Worm (Caenorhabditis elegans) whole organism, late embryonic: ENCODE results near the gene dyn-1.

Experiments used
- C08G9.2 ChIP-seq: sonication (generic microtip); optimal IDR thresholded peaks from 2 replicates; lab custom pipeline; 2016; ENCODE audit warnings: mild to moderate bottlenecking, missing genetic modification characterization, moderate library complexity, missing compliant biosample characterization
- K02D7.2 ChIP-seq: sonication (generic microtip); optimal IDR thresholded peaks from 2 replicates; lab custom pipeline; 2017; ENCODE audit warnings: mild to moderate bottlenecking, missing genetic modification characterization, missing compliant biosample characterization
- K09A11.1 ChIP-seq: sonication (generic microtip); optimal IDR thresholded peaks from 2 replicates; lab custom pipeline; 2017; ENCODE audit warnings: antibody characterized with exemption, mild to moderate bottlenecking, missing genetic modification characterization, missing compliant biosample characterization; ENCODE audit not compliant: insufficient read depth
- T23F11.4 ChIP-seq: fragments of 200-800 bp; sonication (Bioruptor generic); optimal IDR thresholded peaks from 2 replicates; lab custom pipeline; 2018; ENCODE audit warnings: mild to moderate bottlenecking, missing genetic modification characterization, missing compliant biosample characterization
- ama-1 ChIP-seq: fragments of 150-350 bp; optimal IDR thresholded peaks from 2 replicates; lab custom pipeline; 2014
- ceh-19 ChIP-seq: fragments of 200-800 bp; sonication (Bioruptor generic); optimal IDR thresholded peaks from 2 replicates; lab custom pipeline; 2018; ENCODE audit warnings: mild to moderate bottlenecking, missing genetic modification characterization, missing compliant biosample characterization
- ceh-24 ChIP-seq: sonication (generic microtip); optimal IDR thresholded peaks from 2 replicates; lab custom pipeline; 2016; ENCODE audit warnings: mild to moderate bottlenecking, missing genetic modification characterization, missing compliant biosample characterization
- ceh-30 ChIP-seq: fragments of 150-350 bp; optimal IDR thresholded peaks from 2 replicates; lab custom pipeline; 2014; ENCODE audit warnings: missing biosample characterization, missing genetic modification characterization
- ceh-31 ChIP-seq: sonication (generic microtip); optimal IDR thresholded peaks from 2 replicates; lab custom pipeline; 2016; ENCODE audit warnings: missing genetic modification characterization, missing compliant biosample characterization
- ceh-48 ChIP-seq: sonication (generic microtip); optimal IDR thresholded peaks from 2 replicates; lab custom pipeline; 2016; ENCODE audit warnings: missing genetic modification characterization, inconsistent platforms, missing compliant biosample characterization
- ceh-6 ChIP-seq: fragments of 200-800 bp; sonication (Bioruptor generic); optimal IDR thresholded peaks from 2 replicates; lab custom pipeline; 2018; ENCODE audit warnings: mild to moderate bottlenecking, missing genetic modification characterization, missing compliant biosample characterization
- dmd-4 ChIP-seq: sonication (generic microtip); optimal IDR thresholded peaks from 2 replicates; lab custom pipeline; 2016; ENCODE audit warnings: borderline replicate concordance, missing genetic modification characterization, missing compliant biosample characterization
- dve-1 ChIP-seq: sonication (generic microtip); optimal IDR thresholded peaks from 2 replicates; lab custom pipeline; 2017; ENCODE audit warnings: antibody characterized with exemption, mild to moderate bottlenecking, missing genetic modification characterization, missing compliant biosample characterization
- elt-2 ChIP-seq: sonication (generic microtip); optimal IDR thresholded peaks from 2 replicates; lab custom pipeline; 2016; ENCODE audit warnings: missing genetic modification reagents, missing genetic modification characterization, missing compliant biosample characterization
- elt-4 ChIP-seq: sonication (generic microtip); optimal IDR thresholded peaks from 2 replicates; lab custom pipeline; 2016; ENCODE audit warnings: missing genetic modification characterization, missing compliant biosample characterization
- fax-1 ChIP-seq: sonication (generic microtip); optimal IDR thresholded peaks from 2 replicates; lab custom pipeline; 2016; ENCODE audit warnings: missing genotype, missing genetic modification characterization, missing compliant biosample characterization
- fkh-6 ChIP-seq: sonication (generic microtip); optimal IDR thresholded peaks from 2 replicates; lab custom pipeline; 2016; ENCODE audit warnings: missing genetic modification characterization, missing compliant biosample characterization
- hlh-13 ChIP-seq: fragments of 200-800 bp; sonication (Bioruptor generic); optimal IDR thresholded peaks from 2 replicates; lab custom pipeline; 2018; ENCODE audit warnings: mild to moderate bottlenecking, missing genetic modification characterization, missing compliant biosample characterization
- hlh-15 ChIP-seq: sonication (generic microtip); optimal IDR thresholded peaks from 2 replicates; lab custom pipeline; 2016; ENCODE audit warnings: missing genetic modification characterization, missing compliant biosample characterization
- hlh-6 ChIP-seq: sonication (generic microtip); optimal IDR thresholded peaks from 2 replicates; lab custom pipeline; 2016; ENCODE audit warnings: missing genotype, missing genetic modification characterization, missing compliant biosample characterization
- hlh-8 ChIP-seq: sonication (generic microtip); optimal IDR thresholded peaks from 2 replicates; lab custom pipeline; 2016; ENCODE audit warnings: missing genotype, missing genetic modification characterization, missing compliant biosample characterization
- lim-6 ChIP-seq: sonication (generic microtip); optimal IDR thresholded peaks from 2 replicates; lab custom pipeline; 2016; ENCODE audit warnings: missing genetic modification characterization, missing compliant biosample characterization
- lin-11 ChIP-seq: fragments of 200-800 bp; sonication (Bioruptor generic); optimal IDR thresholded peaks from 2 replicates; lab custom pipeline; 2018; ENCODE audit warnings: mild to moderate bottlenecking, missing genetic modification characterization, missing compliant biosample characterization
- madf-2 ChIP-seq: sonication (generic microtip); optimal IDR thresholded peaks from 2 replicates; lab custom pipeline; 2017; ENCODE audit warnings: missing genetic modification characterization, missing compliant biosample characterization
- nhr-232 ChIP-seq: sonication (generic microtip); optimal IDR thresholded peaks from 2 replicates; lab custom pipeline; 2016; ENCODE audit warnings: missing genetic modification characterization, missing compliant biosample characterization
- pag-3 ChIP-seq: sonication (generic microtip); optimal IDR thresholded peaks from 2 replicates; lab custom pipeline; 2016; ENCODE audit warnings: missing compliant biosample characterization, missing genetic modification characterization, borderline replicate concordance
- pat-9 ChIP-seq: fragments of 200-800 bp; sonication (Bioruptor generic); optimal IDR thresholded peaks from 2 replicates; lab custom pipeline; 2018; ENCODE audit warnings: mild to moderate bottlenecking, missing genetic modification characterization, moderate library complexity, missing compliant biosample characterization
- pax-1 ChIP-seq: fragments of 150-350 bp; optimal IDR thresholded peaks from 2 replicates; lab custom pipeline; 2014; ENCODE audit warnings: missing biosample characterization, missing genetic modification characterization
- pqm-1 ChIP-seq: sonication (generic microtip); optimal IDR thresholded peaks from 2 replicates; lab custom pipeline; 2016; ENCODE audit warnings: missing genetic modification characterization, missing compliant biosample characterization
- rnt-1 ChIP-seq: sonication (generic microtip); optimal IDR thresholded peaks from 2 replicates; lab custom pipeline; 2016; ENCODE audit warnings: missing genetic modification characterization, missing compliant biosample characterization
- sdc-2 ChIP-seq: sonication (generic microtip); optimal IDR thresholded peaks from 2 replicates; lab custom pipeline; 2016; ENCODE audit warnings: missing genotype, missing genetic modification characterization, missing compliant biosample characterization
- sox-2 ChIP-seq: fragments of 200-800 bp; sonication (Bioruptor generic); IDR thresholded peaks from 2 replicates; pipeline ENCODE4 v1.3.6; 2022; ENCODE audit warnings: missing genetic modification reagents, missing genetic modification characterization, missing compliant biosample characterization
- tbx-2 ChIP-seq: sonication (generic microtip); optimal IDR thresholded peaks from 2 replicates; lab custom pipeline; 2016; ENCODE audit warnings: missing genetic modification characterization, missing compliant biosample characterization
- tbx-7 ChIP-seq: sonication (generic microtip); optimal IDR thresholded peaks from 2 replicates; lab custom pipeline; 2016; ENCODE audit warnings: missing genotype, missing genetic modification characterization, missing compliant biosample characterization
- ttx-3 ChIP-seq: sonication (generic microtip); optimal IDR thresholded peaks from 2 replicates; lab custom pipeline; 2016; ENCODE audit warnings: missing genetic modification reagents, missing genetic modification characterization, missing compliant biosample characterization
- unc-3 ChIP-seq, 2 experiments: fragments of 200-800 bp in 1 of 2; sonication (Bioruptor generic) in 1 of 2; sonication (generic microtip) in 1 of 2; conservative IDR thresholded peaks in 1 of 2; optimal IDR thresholded peaks in 1 of 2; 2 replicates each; pipeline versions ENCODE4 v1.3.6 to Lab custom; 2016 to 2022; ENCODE audit warnings: missing compliant biosample characterization in 2 of 2, missing genetic modification characterization in 2 of 2, missing genetic modification reagents in 1 of 2
- unc-55 ChIP-seq: sonication (generic microtip); optimal IDR thresholded peaks from 2 replicates; lab custom pipeline; 2017; ENCODE audit warnings: missing biosample characterization, missing genetic modification reagents, missing genetic modification characterization
- unc-86 ChIP-seq: sonication (generic microtip); optimal IDR thresholded peaks from 2 replicates; lab custom pipeline; 2016; ENCODE audit warnings: missing genetic modification characterization, missing compliant biosample characterization
- zip-5 ChIP-seq: sonication (generic microtip); optimal IDR thresholded peaks from 2 replicates; lab custom pipeline; 2016; ENCODE audit warnings: missing genetic modification characterization, missing compliant biosample characterization
- ztf-16 ChIP-seq: sonication (generic microtip); optimal IDR thresholded peaks from 2 replicates; lab custom pipeline; 2017; ENCODE audit warnings: missing genetic modification characterization, missing compliant biosample characterization

Gene dyn-1

ce11 chrX:15619273-15619672, 50.6 kb downstream of the dyn-1 start:
- TF ChIP-seq sox-2 (GFP tag; lab: Robert Waterston, UW), result no peak
- TF ChIP-seq hlh-6, result no peak
- no peak for TF ChIP-seq K02D7.2 (tag; lab: Kevin White, UChicago)
- no peak for TF ChIP-seq tbx-2 (tag; lab: Kevin White, UChicago)
- TF ChIP-seq ztf-16 (tag; lab: Kevin White, UChicago), result no peak
- no peak for TF ChIP-seq ceh-31 (tag; lab: Kevin White, UChicago)
- TF ChIP-seq ceh-48 (tag; lab: Kevin White, UChicago), result no peak
- TF ChIP-seq ceh-19 (GFP tag; lab: Kevin White, UChicago), result no peak
- TF ChIP-seq hlh-15 (tag; lab: Kevin White, UChicago), result no peak
- no peak for TF ChIP-seq fax-1 (tag; lab: Kevin White, UChicago)
- TF ChIP-seq pqm-1 (tag; lab: Kevin White, UChicago), result no peak
- TF ChIP-seq ama-1 (lab: Kevin White, UChicago), result no peak
- no peak for TF ChIP-seq K09A11.1
- TF ChIP-seq C08G9.2 (tag; lab: Kevin White, UChicago), result no peak
- TF ChIP-seq ceh-24, result no peak

ce11 chrX:15620200-15620599, 51.5 kb downstream of the dyn-1 start, which contains the start of gene K09E9.1:
Gene K09E9.1, plus strand, starts transcription at chrX:15620500.
- TF ChIP-seq madf-2 (no peak), pat-9 (tag; lab: Kevin White, UChicago) (no peak), lim-6 (tag; lab: Kevin White, UChicago) (no peak), elt-4 (tag; lab: Kevin White, UChicago) (no peak), sox-2 (GFP tag; lab: Robert Waterston, UW) (no peak), lin-11 (no peak), zip-5 (tag; lab: Kevin White, UChicago) (no peak)
- TF ChIP-seq, all 69 proteins: peak for 0

DNA sequence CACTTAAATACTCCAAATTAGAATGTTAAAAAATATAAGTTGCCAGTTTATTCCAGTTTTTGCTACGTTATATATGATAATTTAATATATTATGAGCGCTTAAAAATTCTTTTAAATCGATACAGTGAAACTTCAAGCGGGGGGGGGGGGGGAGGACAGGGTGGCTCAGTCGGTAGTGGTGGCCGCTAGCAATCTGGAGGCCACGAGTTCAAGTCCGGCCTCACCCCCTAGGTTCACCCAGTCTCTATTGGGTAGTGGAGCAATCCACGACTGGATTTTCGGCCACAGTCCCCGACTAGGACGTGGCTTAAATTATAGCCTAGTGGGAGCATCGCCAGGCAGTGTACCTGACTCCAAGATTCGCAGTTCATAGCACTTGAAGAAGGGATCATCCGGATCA, 52.3 kb downstream of the dyn-1 start:
- TF ChIP-seq ceh-48 (tag; lab: Kevin White, UChicago) (no peak), pqm-1 (tag; lab: Kevin White, UChicago) (no peak), fkh-6 (no peak), unc-55 (GFP tag; lab: Kevin White, UChicago) (no peak), pag-3 (tag; lab: Kevin White, UChicago) (no peak), dmd-4 (tag; lab: Kevin White, UChicago) (no peak), hlh-13 (no peak), ttx-3 (no peak), ceh-6 (GFP tag; lab: Kevin White, UChicago) (no peak), hlh-6 (no peak), ama-1 (lab: Kevin White, UChicago) (no peak), ceh-24 (no peak)

DNA sequence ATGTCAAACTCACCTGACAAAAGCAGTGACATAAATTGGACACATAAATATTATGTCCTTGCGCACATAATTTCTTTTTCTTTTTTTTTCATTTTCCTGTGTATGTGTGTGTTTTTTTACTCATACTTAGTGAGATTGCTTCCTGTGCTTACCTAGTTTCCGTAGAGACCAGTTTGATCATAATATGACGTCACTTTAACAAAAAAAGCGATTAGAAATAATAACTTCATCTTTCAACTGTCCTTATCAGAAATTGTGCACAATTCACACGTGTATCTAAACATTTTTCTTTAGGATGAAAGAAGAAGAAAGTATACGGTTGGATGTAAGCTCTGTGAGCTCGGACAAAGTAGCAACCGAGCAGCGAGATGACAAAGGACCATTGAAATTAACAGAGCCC, 53.4 kb downstream of the dyn-1 start:
- no peak for TF ChIP-seq dve-1 (tag; lab: Kevin White, UChicago)
- no peak for TF ChIP-seq nhr-232 (tag; lab: Kevin White, UChicago)
- TF ChIP-seq ama-1 (lab: Kevin White, UChicago), result no peak
- no peak for TF ChIP-seq unc-3 (GFP tag; conservative IDR thresholded peaks at IDR 0.05; lab: Robert Waterston, UW)
- TF ChIP-seq unc-3 (tag; optimal IDR thresholded peaks at IDR 0.05; lab: Kevin White, UChicago), result no peak
- TF ChIP-seq unc-55 (GFP tag; lab: Kevin White, UChicago), result no peak
- TF ChIP-seq unc-86 (tag; lab: Kevin White, UChicago), result no peak
- no peak for TF ChIP-seq zip-5 (tag; lab: Kevin White, UChicago)
- TF ChIP-seq rnt-1, result no peak
- no peak for TF ChIP-seq tbx-7
- TF ChIP-seq fax-1 (tag; lab: Kevin White, UChicago), result no peak
- TF ChIP-seq pax-1, result no peak
- no peak for TF ChIP-seq hlh-8
- no peak for TF ChIP-seq sdc-2
- TF ChIP-seq pqm-1 (tag; lab: Kevin White, UChicago), result no peak
- no peak for TF ChIP-seq elt-2 (tag; lab: Kevin White, UChicago)
- no peak for TF ChIP-seq T23F11.4 (GFP tag; lab: Kevin White, UChicago)
- TF ChIP-seq ceh-30, result no peak
